Worm (Caenorhabditis elegans): ENCODE results near the gene tomm-7.

tomm-7 gene

ce11 chrIII:7828576-7829461 lies 30.6 kb upstream of the tomm-7 start, which contains the start of the genes egl-45 and kcmf-1:
TSS of gene egl-45 (minus strand) at chrIII:7828626.
TSS of gene kcmf-1 (plus strand) at chrIII:7829411.
- no peak for TF ChIP-seq ets-4 (tag; optimal IDR thresholded peaks at IDR 0.05)
- no peak for TF ChIP-seq dve-1 (tag; optimal IDR thresholded peaks at IDR 0.05)
- TF ChIP-seq pha-2 (tag; optimal IDR thresholded peaks at IDR 0.05), result no peak
- TF ChIP-seq pros-1 (tag; optimal IDR thresholded peaks at IDR 0.05), result no peak

ce11 chrIII:7832473-7832872 lies 26.9 kb upstream of the tomm-7 start:
- TF ChIP-seq ceh-34 (tag; optimal IDR thresholded peaks at IDR 0.05) (no peak), npax-4 (tag; optimal IDR thresholded peaks at IDR 0.05) (no peak), K09A11.1 (tag; optimal IDR thresholded peaks at IDR 0.05; ENCODE audit: insufficient read depth) (no peak), C08G9.2 (tag; optimal IDR thresholded peaks at IDR 0.05) (no peak), eyg-1 (tag; optimal IDR thresholded peaks at IDR 0.05) (no peak), ceh-30 (tag; optimal IDR thresholded peaks at IDR 0.05) (no peak), tbx-7 (tag; optimal IDR thresholded peaks at IDR 0.05) (no peak), fkh-10 (GFP tag; optimal IDR thresholded peaks at IDR 0.05) (no peak), unc-42 (tag; optimal IDR thresholded peaks at IDR 0.05) (no peak), mec-3 (tag; optimal IDR thresholded peaks at IDR 0.05; ENCODE audit: borderline replicate concordance) (no peak), nfya-1 (tag; optimal IDR thresholded peaks at IDR 0.05) (no peak), ets-4 (tag; optimal IDR thresholded peaks at IDR 0.05) (no peak), pha-2 (tag; optimal IDR thresholded peaks at IDR 0.05) (no peak), elt-4 (tag; optimal IDR thresholded peaks at IDR 0.05) (no peak), K02D7.2 (tag; optimal IDR thresholded peaks at IDR 0.05) (no peak), sdc-2 (tag; optimal IDR thresholded peaks at IDR 0.05) (no peak)

- no peak for TF ChIP-seq K09A11.1 (tag; optimal IDR thresholded peaks at IDR 0.05; ENCODE audit: insufficient read depth)
- no peak for TF ChIP-seq C08G9.2 (tag; optimal IDR thresholded peaks at IDR 0.05)
- no peak for TF ChIP-seq pha-2 (tag; optimal IDR thresholded peaks at IDR 0.05)
- TF ChIP-seq sox-4 (tag; optimal IDR thresholded peaks at IDR 0.05), result no peak
- TF ChIP-seq nfya-1 (tag; optimal IDR thresholded peaks at IDR 0.05), result no peak
- TF ChIP-seq zip-5 (tag; optimal IDR thresholded peaks at IDR 0.05), result no peak
- TF ChIP-seq ttx-3 (tag; optimal IDR thresholded peaks at IDR 0.05), result no peak
- no peak for TF ChIP-seq hlh-15 (tag; optimal IDR thresholded peaks at IDR 0.05)
- no peak for TF ChIP-seq ceh-9 (tag; optimal IDR thresholded peaks at IDR 0.05)
- no peak for TF ChIP-seq pros-1 (tag; optimal IDR thresholded peaks at IDR 0.05)
- TF ChIP-seq ref-2 (tag; optimal IDR thresholded peaks at IDR 0.05), result no peak
- no peak for TF ChIP-seq sdc-2 (tag; optimal IDR thresholded peaks at IDR 0.05)
- TF ChIP-seq nhr-232 (tag; optimal IDR thresholded peaks at IDR 0.05), result no peak
- no peak for TF ChIP-seq eyg-1 (tag; optimal IDR thresholded peaks at IDR 0.05)
- TF ChIP-seq ceh-24 (tag; optimal IDR thresholded peaks at IDR 0.05), result no peak
- TF ChIP-seq nhr-11 (tag; optimal IDR thresholded peaks at IDR 0.05), result no peak
- TF ChIP-seq madf-2 (tag; optimal IDR thresholded peaks at IDR 0.05), result no peak
- no peak for TF ChIP-seq ztf-16 (tag; optimal IDR thresholded peaks at IDR 0.05)
- TF ChIP-seq elt-4 (tag; optimal IDR thresholded peaks at IDR 0.05), result no peak
- no peak for TF ChIP-seq syd-9 (tag; optimal IDR thresholded peaks at IDR 0.05)
Measured at ce11 chrIII:7834848-7835247, 24.6 kb upstream of the tomm-7 start.

- no peak for TF ChIP-seq ceh-48 (tag; optimal IDR thresholded peaks at IDR 0.05)
- TF ChIP-seq odd-2 (tag; optimal IDR thresholded peaks at IDR 0.05), result no peak
Measured at ce11 chrIII:7835684-7836083, 23.7 kb upstream of the tomm-7 start.

- TF ChIP-seq sox-4 (tag; optimal IDR thresholded peaks at IDR 0.05), result no peak
- no peak for TF ChIP-seq pha-4 (tag; optimal IDR thresholded peaks at IDR 0.05)
- no peak for TF ChIP-seq ttx-3 (tag; optimal IDR thresholded peaks at IDR 0.05)
- no peak for TF ChIP-seq ahr-1 (tag; optimal IDR thresholded peaks at IDR 0.05)
Measured at ce11 chrIII:7837567-7837966, 21.8 kb upstream of the tomm-7 start.
